Worm (Caenorhabditis elegans): ENCODE data around the gene cyh-1.
"Not testable (repeated sequence)": the region's sequence is repeated elsewhere in the genome, so short reads cannot be mapped to it uniquely, and the experiment has no call there.

DNA sequence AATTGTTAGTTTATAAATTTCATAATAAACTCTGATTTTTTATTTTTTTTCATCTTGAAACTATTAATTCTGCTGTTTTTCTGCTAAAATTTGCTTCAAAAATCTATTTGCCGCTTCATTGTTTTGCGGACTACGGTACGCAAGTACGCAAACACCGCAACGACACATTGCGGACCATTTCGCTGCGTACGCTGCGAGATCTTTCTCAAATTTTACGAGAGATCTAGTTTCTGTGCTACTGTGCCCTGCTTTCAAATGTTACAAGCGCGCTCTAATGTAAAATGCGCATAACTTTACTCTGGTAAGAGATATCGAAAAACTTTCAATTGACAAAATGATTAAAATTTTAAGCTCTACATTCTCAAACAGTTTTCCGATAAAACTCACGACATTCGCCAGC is 18.7 kb downstream of the cyh-1 start:
- not testable (repeated sequence) for TF ChIP-seq ZK546.5 (tag; optimal IDR thresholded peaks at IDR 0.05); jun-1 (tag; optimal IDR thresholded peaks at IDR 0.05); nhr-25 (tag; optimal IDR thresholded peaks at IDR 0.05; ENCODE audit: borderline replicate concordance, insufficient read depth); F44E2.7 (GFP tag; IDR thresholded peaks at IDR 0.05); ztf-11 (tag; optimal IDR thresholded peaks at IDR 0.05)
- TF ChIP-seq hlh-30 (tag; optimal IDR thresholded peaks at IDR 0.05; ENCODE audit: insufficient read depth): peak; percentile 31
